Worm (Caenorhabditis elegans): ENCODE results near the gene srh-135.
"Not testable (repeated sequence)": the region's sequence is repeated elsewhere in the genome, so short reads cannot be mapped to it uniquely, and the experiment has no call there.

ce11 chrII:10247594-10248283 is 20.8 kb upstream of the srh-135 start, which contains the start of gene nrde-2:
- TF ChIP-seq egl-44 (GFP tag; IDR thresholded peaks at IDR 0.05); ceh-27 (GFP tag; optimal IDR thresholded peaks at IDR 0.05): not testable (repeated sequence)
